Fruit fly (Drosophila melanogaster): ENCODE results near the gene CG12213.

DNA sequence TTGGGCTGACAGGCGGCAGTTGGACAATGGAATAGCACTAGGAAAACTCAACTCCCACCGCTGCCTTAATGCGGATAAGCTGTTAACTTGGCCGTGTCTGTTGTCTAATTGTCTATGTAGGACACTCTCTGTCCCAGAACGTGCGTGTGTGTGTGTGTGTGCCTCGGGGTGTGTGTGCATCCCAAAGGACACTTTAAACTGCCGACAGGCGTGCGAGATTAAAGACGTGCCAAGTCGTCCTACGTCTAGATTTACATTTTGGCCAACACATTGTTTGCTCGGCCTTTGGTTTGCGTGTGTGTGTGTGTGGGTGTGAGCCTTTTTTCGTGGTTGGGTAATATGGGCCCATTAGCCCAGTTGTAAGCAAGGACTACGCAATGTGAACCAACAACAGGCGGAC, 30.6 kb upstream of the CG12213 start:
- TF ChIP-seq psq (optimal IDR thresholded peaks at IDR 0.05) (no peak), h (optimal IDR thresholded peaks at IDR 0.05) (no peak), Sin3A (optimal IDR thresholded peaks at IDR 0.05) (no peak), insv (optimal IDR thresholded peaks at IDR 0.05) (no peak), ttk (optimal IDR thresholded peaks at IDR 0.05) (no peak), Myc (optimal IDR thresholded peaks at IDR 0.05) (no peak)
